Fruit fly (Drosophila melanogaster) whole organism, embryonic: ENCODE data around the gene CG8379.

ENCODE experiments used
- Awh ChIP-seq: fragments of 200-800 bp; sonication (Bioruptor generic); IDR thresholded peaks from 2 replicates; pipeline ENCODE4, ENCODE4 v1.3.6; 2022; ENCODE audit warnings: missing biosample characterization, missing genetic modification characterization
- Blimp-1 ChIP-seq: fragments of 200-800 bp; sonication (Bioruptor generic); optimal IDR thresholded peaks from 3 replicates; lab custom pipeline; 2018; ENCODE audit warnings: missing biosample characterization, missing genetic modification characterization, mild to moderate bottlenecking, moderate library complexity, missing genetic modification reagents
- CG11398 ChIP-seq: fragments of 200-800 bp; sonication (Bioruptor generic); optimal IDR thresholded peaks from 2 replicates; lab custom pipeline; 2016; ENCODE audit warnings: missing biosample characterization, missing genetic modification characterization
- CG11456 ChIP-seq: fragments of 200-800 bp; sonication (Bioruptor generic); IDR thresholded peaks from 3 replicates; pipeline ENCODE4 v1.3.6; 2022; ENCODE audit warnings: missing biosample characterization, missing genetic modification characterization
- CG11695 ChIP-seq: fragments of 200-800 bp; sonication (Bioruptor generic); IDR thresholded peaks from 3 replicates; pipeline ENCODE4 v1.3.6; 2022; ENCODE audit warnings: missing biosample characterization, missing genetic modification characterization
- CG12071 ChIP-seq: fragments of 200-800 bp; sonication (Bioruptor generic); optimal IDR thresholded peaks from 3 replicates; lab custom pipeline; 2018; ENCODE audit warnings: missing biosample characterization, mild to moderate bottlenecking, missing genetic modification characterization
- CG13287 ChIP-seq: fragments of 200-800 bp; sonication (Bioruptor generic); IDR thresholded peaks from 2 replicates; pipeline ENCODE4 v1.3.6; 2022; ENCODE audit warnings: missing biosample characterization, missing genetic modification characterization; ENCODE audit not compliant: partially characterized antibody
- CG13775 ChIP-seq: fragments of 200-800 bp; sonication (Bioruptor generic); optimal IDR thresholded peaks from 3 replicates; lab custom pipeline; 2017; ENCODE audit warnings: missing biosample characterization, mild to moderate bottlenecking, missing genetic modification characterization
- CG13894 ChIP-seq: fragments of 200-800 bp; sonication (Bioruptor generic); optimal IDR thresholded peaks from 3 replicates; lab custom pipeline; 2018; ENCODE audit warnings: missing biosample characterization, mild to moderate bottlenecking, missing genetic modification characterization, moderate library complexity
- CG14860 ChIP-seq: fragments of 200-800 bp; sonication (Bioruptor generic); IDR thresholded peaks from 3 replicates; pipeline ENCODE4 v1.3.6; 2022; ENCODE audit warnings: missing biosample characterization, missing genetic modification characterization; ENCODE audit not compliant: partially characterized antibody
- CG15479 ChIP-seq: fragments of 200-800 bp; sonication (Bioruptor generic); optimal IDR thresholded peaks from 3 replicates; lab custom pipeline; 2019; ENCODE audit warnings: missing biosample characterization, mild to moderate bottlenecking, missing genetic modification characterization, moderate library complexity
- CG1647 ChIP-seq: fragments of 200-800 bp; sonication (Bioruptor generic); optimal IDR thresholded peaks from 3 replicates; lab custom pipeline; 2016; ENCODE audit warnings: missing biosample characterization, missing genetic modification characterization
- CG1832 ChIP-seq: fragments of 200-800 bp; sonication (Bioruptor generic); optimal IDR thresholded peaks from 2 replicates; lab custom pipeline; 2017; ENCODE audit warnings: missing biosample characterization, mild to moderate bottlenecking, missing genetic modification characterization, inconsistent platforms
- CG18476 ChIP-seq: fragments of 200-800 bp; sonication (Bioruptor generic); optimal IDR thresholded peaks from 2 replicates; lab custom pipeline; 2016; ENCODE audit warnings: missing biosample characterization, mild to moderate bottlenecking, missing genetic modification characterization
- CG18764 ChIP-seq: fragments of 200-800 bp; sonication (Bioruptor generic); optimal IDR thresholded peaks from 3 replicates; lab custom pipeline; 2016; ENCODE audit warnings: missing biosample characterization, missing genetic modification characterization
- CG2889 ChIP-seq: fragments of 200-800 bp; sonication (Bioruptor generic); IDR thresholded peaks from 3 replicates; pipeline ENCODE4 v1.3.6; 2022; ENCODE audit warnings: missing biosample characterization, missing genetic modification characterization
- CG3838 ChIP-seq: fragments of 200-800 bp; sonication (Bioruptor generic); optimal IDR thresholded peaks from 3 replicates; lab custom pipeline; 2016; ENCODE audit warnings: missing biosample characterization, missing genetic modification characterization
- CG9727 ChIP-seq: fragments of 200-800 bp; sonication (Bioruptor generic); optimal IDR thresholded peaks from 3 replicates; lab custom pipeline; 2017; ENCODE audit warnings: missing biosample characterization, mild to moderate bottlenecking, missing genetic modification characterization
- D19A ChIP-seq: fragments of 200-800 bp; optimal IDR thresholded peaks from 3 replicates; lab custom pipeline; 2019; ENCODE audit warnings: missing biosample characterization, mild to moderate bottlenecking, missing genetic modification characterization, moderate library complexity
- Dll ChIP-seq: fragments of 200-800 bp; sonication (Bioruptor generic); IDR thresholded peaks from 4 replicates; pipeline ENCODE4 v1.3.6; 2022; ENCODE audit warnings: missing biosample characterization, missing genetic modification characterization; ENCODE audit not compliant: partially characterized antibody
- Drgx ChIP-seq: fragments of 200-800 bp; sonication (Bioruptor generic); IDR thresholded peaks from 2 replicates; pipeline ENCODE4 v1.3.6; 2022; ENCODE audit warnings: missing biosample characterization, missing genetic modification characterization
- HLHmδ ChIP-seq: fragments of 200-800 bp; sonication (Bioruptor generic); optimal IDR thresholded peaks from 2 replicates; lab custom pipeline; 2018; ENCODE audit warnings: missing biosample characterization, mild to moderate bottlenecking, missing genetic modification characterization, moderate library complexity
- HmgZ ChIP-seq: fragments of 200-800 bp; sonication (Bioruptor generic); optimal IDR thresholded peaks from 2 replicates; lab custom pipeline; 2018; ENCODE audit warnings: missing biosample characterization, mild to moderate bottlenecking, missing genetic modification characterization
- Lpt ChIP-seq: fragments of >200 bp; optimal IDR thresholded peaks from 2 replicates; lab custom pipeline; 2018; ENCODE audit warnings: missing biosample characterization, missing genetic modification characterization
- Pdp1 ChIP-seq, 2 experiments: fragments of 200-800 bp; sonication (Bioruptor generic); optimal IDR thresholded peaks; 3 replicates each; lab custom pipeline; 2016; ENCODE audit warnings: missing biosample characterization in 2 of 2, missing genetic modification characterization in 2 of 2, mild to moderate bottlenecking in 1 of 2, moderate library complexity in 1 of 2
- bbx ChIP-seq: fragments of 200-800 bp; sonication (Bioruptor generic); IDR thresholded peaks from 2 replicates; pipeline ENCODE4 v1.3.6; 2022; ENCODE audit warnings: missing biosample characterization, missing genetic modification characterization; ENCODE audit not compliant: partially characterized antibody
- bcd ChIP-seq: fragments of 200-800 bp; sonication (Bioruptor generic); optimal IDR thresholded peaks from 2 replicates; lab custom pipeline; 2017; ENCODE audit warnings: missing biosample characterization, mild to moderate bottlenecking, missing genetic modification characterization
- bsh ChIP-seq, 2 experiments: fragments of 200-800 bp; sonication (Bioruptor generic); optimal IDR thresholded peaks; 2 replicates each; lab custom pipeline; 2017 to 2018; ENCODE audit warnings: mild to moderate bottlenecking in 2 of 2, missing biosample characterization in 2 of 2, missing genetic modification characterization in 2 of 2, moderate library complexity in 1 of 2
- chinmo ChIP-seq: fragments of 200-800 bp; sonication (Bioruptor generic); IDR thresholded peaks from 4 replicates; pipeline ENCODE4 v1.3.6; 2022; ENCODE audit warnings: missing biosample characterization, missing genetic modification characterization; ENCODE audit not compliant: partially characterized antibody
- ci ChIP-seq: fragments of 200-800 bp; sonication (Bioruptor generic); IDR thresholded peaks from 3 replicates; pipeline ENCODE4 v1.3.6; 2022; ENCODE audit warnings: missing biosample characterization, missing genetic modification characterization
- corto ChIP-seq: fragments of 200-800 bp; sonication (Bioruptor generic); optimal IDR thresholded peaks from 2 replicates; lab custom pipeline; 2016; ENCODE audit warnings: missing biosample characterization, mild to moderate bottlenecking, missing genetic modification characterization, moderate library complexity
- croc ChIP-seq: fragments of 200-800 bp; sonication (Bioruptor generic); conservative IDR thresholded peaks from 3 replicates; pipeline ENCODE4 v1.3.6; 2022; ENCODE audit warnings: missing biosample characterization, missing genetic modification characterization
- dmrt99B ChIP-seq: fragments of 200-800 bp; sonication (Bioruptor generic); optimal IDR thresholded peaks from 2 replicates; lab custom pipeline; 2018; ENCODE audit warnings: missing biosample characterization, mild to moderate bottlenecking, missing genetic modification characterization, moderate library complexity
- emc ChIP-seq: fragments of 200-800 bp; sonication (Bioruptor generic); optimal IDR thresholded peaks from 2 replicates; lab custom pipeline; 2016; ENCODE audit warnings: missing biosample characterization, missing genetic modification characterization
- fd64A ChIP-seq: fragments of 200-800 bp; sonication (Bioruptor generic); optimal IDR thresholded peaks from 3 replicates; lab custom pipeline; 2018; ENCODE audit warnings: missing biosample characterization, mild to moderate bottlenecking, missing genetic modification characterization
- gfzf ChIP-seq: fragments of 200-800 bp; sonication (Bioruptor generic); optimal IDR thresholded peaks from 2 replicates; lab custom pipeline; 2016; ENCODE audit warnings: missing biosample characterization, mild to moderate bottlenecking, missing genetic modification characterization, moderate library complexity
- gro ChIP-seq: fragments of 200-800 bp; sonication (Bioruptor generic); optimal IDR thresholded peaks from 2 replicates; lab custom pipeline; 2016; ENCODE audit warnings: missing biosample characterization, missing genetic modification characterization
- inv ChIP-seq: fragments of 200-800 bp; sonication (Bioruptor generic); IDR thresholded peaks from 2 replicates; pipeline ENCODE4 v1.3.6; 2022; ENCODE audit warnings: missing biosample characterization, missing genetic modification characterization; ENCODE audit not compliant: partially characterized antibody
- jigr1 ChIP-seq: fragments of 200-800 bp; sonication (Bioruptor generic); IDR thresholded peaks from 3 replicates; pipeline ENCODE4 v1.3.6; 2022; ENCODE audit warnings: missing biosample characterization, missing genetic modification characterization
- kay ChIP-seq: fragments of 200-800 bp; sonication (Bioruptor generic); optimal IDR thresholded peaks from 2 replicates; lab custom pipeline; 2016; ENCODE audit warnings: missing biosample characterization, missing genetic modification characterization
- kni ChIP-seq: fragments of 200-800 bp; sonication (Bioruptor generic); optimal IDR thresholded peaks from 3 replicates; lab custom pipeline; 2017; ENCODE audit warnings: mild to moderate bottlenecking, missing biosample characterization, missing genetic modification reagents, missing genetic modification characterization
- lab ChIP-seq: fragments of 200-800 bp; sonication (Bioruptor generic); optimal IDR thresholded peaks from 3 replicates; lab custom pipeline; 2017; ENCODE audit warnings: missing biosample characterization, missing genetic modification characterization, mild to moderate bottlenecking, moderate library complexity, missing genetic modification reagents
- lola ChIP-seq, 3 experiments: fragments of >200 bp in 2 of 3; fragments of 200-800 bp in 1 of 3; sonication (Bioruptor generic) in 1 of 3; optimal IDR thresholded peaks; 2 replicates each; lab custom pipeline; 2017 to 2019; ENCODE audit warnings: missing biosample characterization in 3 of 3, missing genetic modification characterization in 3 of 3, mild to moderate bottlenecking in 1 of 3, moderate library complexity in 1 of 3
- pan ChIP-seq, 4 experiments: fragments of >200 bp in 3 of 4; fragments of 200-800 bp in 1 of 4; sonication (Bioruptor generic) in 1 of 4; optimal IDR thresholded peaks in 3 of 4; IDR thresholded peaks in 1 of 4; 2 replicates each; pipeline versions ENCODE4 v1.3.6 to Lab custom; 2017 to 2022; ENCODE audit warnings: missing biosample characterization in 2 of 4, missing genetic modification characterization in 2 of 4, mixed read lengths in 1 of 4
- row ChIP-seq: fragments of 200-800 bp; sonication (Bioruptor generic); IDR thresholded peaks from 3 replicates; pipeline ENCODE4 v1.3.6; 2022; ENCODE audit warnings: missing biosample characterization, missing genetic modification characterization
- schlank ChIP-seq: fragments of 200-800 bp; sonication (Bioruptor generic); optimal IDR thresholded peaks from 2 replicates; lab custom pipeline; 2018; ENCODE audit warnings: missing biosample characterization, mild to moderate bottlenecking, missing genetic modification characterization
- sqz ChIP-seq: fragments of 200-800 bp; sonication (Bioruptor generic); optimal IDR thresholded peaks from 3 replicates; lab custom pipeline; 2018; ENCODE audit warnings: missing biosample characterization, mild to moderate bottlenecking, missing genetic modification characterization
- z ChIP-seq: fragments of 200-800 bp; sonication (Bioruptor generic); IDR thresholded peaks from 3 replicates; pipeline ENCODE4 v1.3.6; 2022; ENCODE audit warnings: missing biosample characterization, missing genetic modification characterization

Gene CG8379

DNA sequence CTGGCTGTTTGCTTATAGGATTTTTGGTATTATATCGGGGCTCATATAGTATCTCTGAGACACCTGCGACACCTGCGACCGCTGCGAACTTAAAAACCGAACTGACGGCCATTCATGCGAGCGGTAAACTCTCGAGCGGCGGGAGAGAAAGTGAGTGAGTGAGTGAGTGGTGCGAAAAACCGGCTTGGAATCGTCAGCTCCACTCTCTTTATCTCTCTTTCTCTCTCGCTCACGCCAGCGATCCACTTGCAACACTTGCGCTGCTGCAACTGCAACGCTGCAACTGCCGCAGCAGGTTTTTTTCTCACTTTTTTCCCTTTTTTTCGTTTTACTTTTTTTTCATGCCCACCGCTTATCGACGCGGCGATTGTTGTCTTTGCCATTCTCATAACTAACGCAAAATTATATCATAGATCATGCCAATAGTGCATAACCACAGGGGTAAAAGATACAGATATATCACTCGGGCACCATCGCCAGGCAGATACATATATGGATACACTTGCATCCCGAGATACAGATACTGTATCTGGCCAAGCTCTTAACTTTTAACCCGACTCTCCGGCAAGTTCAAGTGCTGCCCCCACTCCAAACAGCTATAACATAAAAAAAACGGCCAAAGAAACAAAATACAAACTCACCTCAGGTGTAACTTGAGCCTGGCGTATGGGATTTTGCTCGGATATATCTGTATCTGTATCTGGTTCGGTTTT, 31.6 kb upstream of the CG8379 start (continued):
- TF ChIP-seq croc (no peak), Drgx (GFP tag; lab: Robert Waterston, UW) (peak; percentile 51; the same call in 1 of the 2 replicates), z (GFP tag; lab: Robert Waterston, UW) (peak; percentile 89), CG9727 (GFP tag; lab: Kevin White, UChicago) (no peak), emc (GFP tag; lab: Kevin White, UChicago) (no peak), Dll (GFP tag; lab: Robert Waterston, UW) (0 out of 4 replicates have a peak, but pooled peaks have one; percentile 27), CG13775 (GFP tag; lab: Kevin White, UChicago) (no peak), lola (GFP tag; optimal IDR thresholded peaks at IDR 0.05; lab: Kevin White, UChicago) (no peak), Lpt (no peak), bcd (no peak), kni (peak; percentile 50), CG13894 (tag; lab: Kevin White, UChicago) (peak; percentile 2), CG15479 (GFP tag; lab: Kevin White, UChicago) (peak; percentile 37), gro (GFP tag; lab: Kevin White, UChicago) (no peak), chinmo (GFP tag; lab: Robert Waterston, UW) (0 out of 4 replicates have a peak, but pooled peaks have one; percentile 40), HLHmδ (GFP tag; lab: Kevin White, UChicago) (no peak), bsh (GFP tag; optimal IDR thresholded peaks at IDR 0.05; lab: Kevin White, UChicago) (peak in 1 of 2 experiments; percentile 84), sqz (GFP tag; lab: Kevin White, UChicago) (peak; percentile 64), Awh (GFP tag; lab: Robert Waterston, UW) (no peak), CG1832 (GFP tag; lab: Kevin White, UChicago) (peak; percentile 54), CG11456 (GFP tag; lab: Robert Waterston, UW) (no peak), CG2889 (GFP tag; lab: Robert Waterston, UW) (no peak), Blimp-1 (peak; percentile 87), HmgZ (tag; lab: Kevin White, UChicago) (no peak), gfzf (no peak), CG1647 (GFP tag; lab: Kevin White, UChicago) (no peak), corto (peak; percentile 29), fd64A (GFP tag; lab: Kevin White, UChicago) (no peak), ci (0 out of 3 replicates have a peak, but pooled peaks have one; percentile 24), CG14860 (GFP tag; lab: Robert Waterston, UW) (0 out of 3 replicates have a peak, but pooled peaks have one; percentile 37), bbx (GFP tag; lab: Robert Waterston, UW) (0 out of 2 replicates have a peak, but pooled peaks have one; percentile 10)

DNA sequence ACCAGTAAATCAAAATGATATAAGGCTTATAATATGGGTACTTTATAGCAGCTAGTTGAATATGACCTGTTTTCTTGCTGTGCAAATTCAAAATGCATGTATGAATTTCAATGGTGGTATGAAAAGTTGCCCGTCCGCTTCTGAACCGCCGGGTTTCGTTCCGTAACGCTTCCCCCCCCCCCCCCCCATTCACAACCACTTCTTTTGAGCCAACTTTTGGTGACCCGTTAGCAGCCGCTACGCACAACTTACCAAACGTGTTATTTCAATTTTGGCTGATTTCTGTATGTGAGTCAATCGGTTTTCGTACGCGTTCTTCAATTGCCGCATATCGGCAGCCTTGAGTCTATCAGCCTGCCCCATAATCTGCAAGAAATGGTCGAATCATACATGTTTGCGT, 30.5 kb upstream of the CG8379 start:
- no peak for TF ChIP-seq pan (optimal IDR thresholded peaks at IDR 0.05; lab: Kevin White, UChicago)
- TF ChIP-seq pan (GFP tag; optimal IDR thresholded peaks at IDR 0.05 in 1 of 2, IDR thresholded peaks at IDR 0.05 in 1 of 2) = no peak
- TF ChIP-seq row (GFP tag; lab: Robert Waterston, UW) = no peak
- TF ChIP-seq CG18476 (GFP tag; lab: Kevin White, UChicago) = no peak
- no peak for TF ChIP-seq D19A (tag; lab: Kevin White, UChicago)
- TF ChIP-seq CG12071 (GFP tag; lab: Kevin White, UChicago) = no peak
- no peak for TF ChIP-seq inv (GFP tag; lab: Robert Waterston, UW)
- TF ChIP-seq chinmo (GFP tag; lab: Robert Waterston, UW) = peak; percentile 64; the same call in 3 of the 4 replicates
- no peak for TF ChIP-seq lab
- no peak for TF ChIP-seq schlank (tag; lab: Kevin White, UChicago)
- TF ChIP-seq Pdp1 (GFP tag; optimal IDR thresholded peaks at IDR 0.05; lab: Kevin White, UChicago) = peak in 1 of 2 experiments; percentile 23
- TF ChIP-seq CG13287 (GFP tag; lab: Robert Waterston, UW) = no peak
- no peak for TF ChIP-seq CG11695 (GFP tag; lab: Robert Waterston, UW)
- TF ChIP-seq dmrt99B = no peak
- no peak for TF ChIP-seq CG3838 (GFP tag; lab: Kevin White, UChicago)
- no peak for TF ChIP-seq kay (GFP tag; lab: Kevin White, UChicago)
- TF ChIP-seq CG11398 (GFP tag; lab: Kevin White, UChicago) = no peak
- TF ChIP-seq jigr1 (GFP tag; lab: Robert Waterston, UW) = no peak
- TF ChIP-seq CG18764 = no peak
